Fruit fly (Drosophila melanogaster): ENCODE data around the gene Ccdc85.
A peak's percentile ranks its signal among the peaks of the same experiment; 100 is the strongest.

The Ccdc85 gene

DNA sequence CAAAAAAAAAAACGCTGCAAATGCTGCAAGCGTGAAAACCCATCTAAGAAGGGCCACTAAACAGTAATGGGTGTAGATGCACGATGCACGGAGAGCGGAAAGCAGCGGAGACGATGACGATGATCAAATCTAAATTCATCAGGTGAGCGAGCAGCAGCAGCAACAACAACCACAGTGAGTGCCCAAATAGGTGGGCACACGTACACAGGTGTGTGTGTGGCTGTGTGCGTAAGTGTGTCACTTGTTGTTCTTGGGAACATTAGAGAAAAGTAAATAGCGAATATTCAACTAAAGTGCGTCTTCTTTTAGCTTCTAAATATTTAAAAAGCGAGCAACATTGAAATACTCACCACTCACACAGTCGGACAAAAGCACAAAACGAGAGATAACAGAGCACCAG, 5.8 kb upstream of the Ccdc85 start (continued):
- TF ChIP-seq ase (GFP tag; IDR thresholded peaks at IDR 0.05) (no peak), br (optimal IDR thresholded peaks at IDR 0.05) (no peak), CTCF (GFP tag; optimal IDR thresholded peaks at IDR 0.05) (no peak), Side (GFP tag; optimal IDR thresholded peaks at IDR 0.05) (no peak), CG12942 (GFP tag; optimal IDR thresholded peaks at IDR 0.05) (no peak), CG12236 (GFP tag; optimal IDR thresholded peaks at IDR 0.05) (no peak), Sox100B (GFP tag; optimal IDR thresholded peaks at IDR 0.05) (no peak), CG17912 (GFP tag; optimal IDR thresholded peaks at IDR 0.05) (no peak), Vsx1 (GFP tag; optimal IDR thresholded peaks at IDR 0.05) (no peak), gro (GFP tag; optimal IDR thresholded peaks at IDR 0.05) (no peak), ftz-f1 (GFP tag; optimal IDR thresholded peaks at IDR 0.05) (no peak), CG6813 (GFP tag; optimal IDR thresholded peaks at IDR 0.05) (peak; percentile 10), mirr (GFP tag; optimal IDR thresholded peaks at IDR 0.05) (peak; percentile 41), Bgb (GFP tag; IDR thresholded peaks at IDR 0.05; ENCODE audit: partially characterized antibody) (no peak), CG12219 (GFP tag; optimal IDR thresholded peaks at IDR 0.05) (no peak), CkIIα-i1 (GFP tag; IDR thresholded peaks at IDR 0.05) (no peak), vvl (GFP tag; IDR thresholded peaks at IDR 0.05) (no peak), CG17568 (GFP tag; optimal IDR thresholded peaks at IDR 0.05) (no peak), lbe (GFP tag; optimal IDR thresholded peaks at IDR 0.05) (no peak), onecut (GFP tag; IDR thresholded peaks at IDR 0.05) (no peak), eve (GFP tag; optimal IDR thresholded peaks at IDR 0.05) (no peak), CG17186 (GFP tag; optimal IDR thresholded peaks at IDR 0.05) (no peak), pan (optimal IDR thresholded peaks at IDR 0.05) (no peak), pan (GFP tag; optimal IDR thresholded peaks at IDR 0.05 in 1 of 2, IDR thresholded peaks at IDR 0.05 in 1 of 2) (no peak), Opbp (GFP tag; IDR thresholded peaks at IDR 0.05; ENCODE audit: partially characterized antibody) (no peak), Fer1 (GFP tag; optimal IDR thresholded peaks at IDR 0.05) (no peak), Pdp1 (GFP tag; optimal IDR thresholded peaks at IDR 0.05) (no peak), CG13123 (GFP tag; optimal IDR thresholded peaks at IDR 0.05) (no peak), scrt (GFP tag; optimal IDR thresholded peaks at IDR 0.05) (no peak), dpn (GFP tag; optimal IDR thresholded peaks at IDR 0.05) (no peak), CG13296 (GFP tag; optimal IDR thresholded peaks at IDR 0.05) (peak; percentile 14), org-1 (GFP tag; optimal IDR thresholded peaks at IDR 0.05) (no peak), gce (GFP tag; IDR thresholded peaks at IDR 0.05) (0 out of 3 replicates have a peak, but pooled peaks have one; percentile 26), inv (GFP tag; IDR thresholded peaks at IDR 0.05; ENCODE audit: partially characterized antibody) (no peak), Dfd (GFP tag; optimal IDR thresholded peaks at IDR 0.05) (no peak), HmgZ (tag; optimal IDR thresholded peaks at IDR 0.05) (peak; percentile 13), crp (GFP tag; optimal IDR thresholded peaks at IDR 0.05) (no peak), Neu2 (GFP tag; optimal IDR thresholded peaks at IDR 0.05; ENCODE audit: borderline replicate concordance) (no peak), hth (optimal IDR thresholded peaks at IDR 0.05) (no peak), CG3281 (GFP tag; optimal IDR thresholded peaks at IDR 0.05) (no peak), Hmr (GFP tag; optimal IDR thresholded peaks at IDR 0.05) (no peak), ci (GFP tag; IDR thresholded peaks at IDR 0.05) (no peak), chn (GFP tag; optimal IDR thresholded peaks at IDR 0.05) (no peak), ato (GFP tag; IDR thresholded peaks at IDR 0.05; ENCODE audit: partially characterized antibody) (no peak), CG1233 (GFP tag; optimal IDR thresholded peaks at IDR 0.05) (no peak), CG33557 (GFP tag; optimal IDR thresholded peaks at IDR 0.05) (no peak), CG12155 (GFP tag; optimal IDR thresholded peaks at IDR 0.05) (no peak), MBD-R2 (GFP tag; IDR thresholded peaks at IDR 0.05) (no peak), p53 (GFP tag; optimal IDR thresholded peaks at IDR 0.05) (no peak), bcd (GFP tag; optimal IDR thresholded peaks at IDR 0.05) (no peak), CG13424 (tag; optimal IDR thresholded peaks at IDR 0.05) (no peak), Gug (GFP tag; IDR thresholded peaks at IDR 0.05) (no peak), ab (GFP tag; optimal IDR thresholded peaks at IDR 0.05) (no peak)

Measured in whole organism, embryonic.